Worm (Caenorhabditis elegans): ENCODE measurements around the gene srx-88.

srx-88 gene

ce11 chrV:11606424-11606823 lies 23.1 kb downstream of the srx-88 start, which contains the start of gene idpp-16:
Gene idpp-16 (minus strand): TSS chrV:11606524.
- TF ChIP-seq pha-4 (tag; optimal IDR thresholded peaks at IDR 0.05) (peak; percentile 74), lin-15B (tag; optimal IDR thresholded peaks at IDR 0.05) (no peak)

DNA sequence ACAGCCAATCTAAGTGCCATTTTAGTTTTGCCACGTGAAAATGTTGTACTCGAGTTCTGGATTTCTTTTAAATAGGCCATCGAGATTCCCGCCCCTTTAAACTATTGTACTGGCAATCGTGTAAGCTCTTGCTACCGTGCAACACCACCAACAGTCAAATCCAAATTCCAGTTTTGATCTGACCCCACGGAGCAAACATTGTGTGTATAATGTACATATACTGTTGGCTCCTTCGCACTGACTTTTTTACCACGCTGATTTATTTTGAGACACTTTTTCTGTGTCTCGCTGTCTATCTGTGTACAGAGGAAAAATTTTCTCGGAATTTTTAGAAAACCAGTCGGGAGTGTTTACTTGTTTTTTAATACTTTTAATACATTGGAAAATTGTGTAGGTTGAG lies 26.7 kb downstream of the srx-88 start, which contains the start of gene piit-1:
Gene piit-1 (minus strand): TSS at position 101 of the 400 bp plus-strand sequence.
- peak; percentile 32 for TF ChIP-seq pha-4 (tag; optimal IDR thresholded peaks at IDR 0.05)
- TF ChIP-seq nhr-76 (tag; optimal IDR thresholded peaks at IDR 0.05): no peak

DNA sequence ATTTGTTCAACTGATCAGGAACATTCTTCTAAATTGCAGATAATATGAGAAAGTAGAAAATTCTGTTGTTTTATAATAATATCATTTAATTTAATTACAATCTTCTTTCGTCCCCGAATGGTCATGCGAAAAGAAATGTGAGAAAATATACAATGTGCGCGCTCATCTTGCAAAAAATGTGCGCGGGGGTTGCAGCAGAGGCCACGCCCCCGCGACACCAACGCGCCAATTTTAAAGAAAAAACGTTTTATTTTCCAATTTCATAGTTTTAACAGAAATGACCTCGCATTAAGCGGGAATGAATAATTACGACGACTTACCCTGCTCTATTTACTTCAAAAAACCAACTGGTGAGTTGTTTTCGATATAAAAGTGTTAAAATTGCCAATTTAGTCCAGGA lies 27.2 kb downstream of the srx-88 start, which contains the start of gene sas-5:
Gene sas-5 (plus strand): TSS at position 257 of the 400 bp plus-strand sequence.
- no peak for TF ChIP-seq nhr-67 (tag; optimal IDR thresholded peaks at IDR 0.05)
- TF ChIP-seq nhr-76 (tag; optimal IDR thresholded peaks at IDR 0.05): peak; percentile 59
- TF ChIP-seq nhr-237 (tag; optimal IDR thresholded peaks at IDR 0.05): no peak
- peak; percentile 5 for TF ChIP-seq jun-1 (tag; optimal IDR thresholded peaks at IDR 0.05)
- no peak for TF ChIP-seq elt-3 (tag; optimal IDR thresholded peaks at IDR 0.05)
- TF ChIP-seq nhr-43 (tag; optimal IDR thresholded peaks at IDR 0.05; ENCODE audit: poor library complexity, severe bottlenecking): peak; percentile 81
- peak; percentile 59 for TF ChIP-seq elt-2 (tag; optimal IDR thresholded peaks at IDR 0.05)
- TF ChIP-seq sea-2 (GFP tag; optimal IDR thresholded peaks at IDR 0.05): no peak
- TF ChIP-seq snpc-4 (tag; optimal IDR thresholded peaks at IDR 0.05): peak; percentile 72
- peak; percentile 54 for TF ChIP-seq lin-39 (tag; optimal IDR thresholded peaks at IDR 0.05)
- TF ChIP-seq lsy-12 (tag; optimal IDR thresholded peaks at IDR 0.05): peak; percentile 47
- peak; percentile 56 for TF ChIP-seq nhr-25 (tag; optimal IDR thresholded peaks at IDR 0.05)
- TF ChIP-seq R02D3.7 (tag; optimal IDR thresholded peaks at IDR 0.05): peak; percentile 56
- no peak for TF ChIP-seq pha-4 (tag; optimal IDR thresholded peaks at IDR 0.05)
- peak; percentile 73 for TF ChIP-seq nhr-23 (tag; optimal IDR thresholded peaks at IDR 0.05)
- TF ChIP-seq nfya-1 (tag; optimal IDR thresholded peaks at IDR 0.05; ENCODE audit: insufficient read depth): peak; percentile 65
- TF ChIP-seq egl-27 (tag; optimal IDR thresholded peaks at IDR 0.05): no peak
- TF ChIP-seq tbx-2 (tag; optimal IDR thresholded peaks at IDR 0.05): peak; percentile 49
- TF ChIP-seq nhr-11 (tag; optimal IDR thresholded peaks at IDR 0.05): no peak
- no peak for TF ChIP-seq ceh-16 (tag; optimal IDR thresholded peaks at IDR 0.05)
- peak; percentile 83 for TF ChIP-seq ceh-82 (tag; optimal IDR thresholded peaks at IDR 0.05)
- TF ChIP-seq ama-1 (optimal IDR thresholded peaks at IDR 0.05): no peak
- TF ChIP-seq hmg-11 (tag; optimal IDR thresholded peaks at IDR 0.05): peak; percentile 89
- TF ChIP-seq zag-1 (tag; optimal IDR thresholded peaks at IDR 0.05): no peak
- peak; percentile 64 for TF ChIP-seq lin-15B (tag; optimal IDR thresholded peaks at IDR 0.05)
- TF ChIP-seq ztf-11 (tag; optimal IDR thresholded peaks at IDR 0.05): peak; percentile 29
- TF ChIP-seq ceh-28 (tag; optimal IDR thresholded peaks at IDR 0.05): peak; percentile 40

ce11 chrV:11613007-11613406 lies 29.7 kb downstream of the srx-88 start, which contains the start of gene tag-290:
Gene tag-290 (plus strand): TSS chrV:11613307.
- TF ChIP-seq sea-2 (GFP tag; optimal IDR thresholded peaks at IDR 0.05) (no peak), tbx-2 (tag; optimal IDR thresholded peaks at IDR 0.05) (no peak), pha-4 (tag; optimal IDR thresholded peaks at IDR 0.05) (peak; percentile 74), eor-1 (tag; optimal IDR thresholded peaks at IDR 0.05) (no peak), ZK546.5 (tag; optimal IDR thresholded peaks at IDR 0.05) (no peak), nhr-28 (tag; optimal IDR thresholded peaks at IDR 0.05) (no peak), fos-1 (tag; optimal IDR thresholded peaks at IDR 0.05) (no peak)

- TF ChIP-seq mml-1 (tag; optimal IDR thresholded peaks at IDR 0.05) (no peak), tbx-2 (tag; optimal IDR thresholded peaks at IDR 0.05) (no peak), ztf-4 (tag; optimal IDR thresholded peaks at IDR 0.05) (no peak), elt-1 (tag; optimal IDR thresholded peaks at IDR 0.05) (peak; percentile 97), ceh-82 (tag; optimal IDR thresholded peaks at IDR 0.05) (no peak), unc-39 (tag; optimal IDR thresholded peaks at IDR 0.05) (no peak), ztf-11 (tag; optimal IDR thresholded peaks at IDR 0.05) (no peak), pha-4 (tag; optimal IDR thresholded peaks at IDR 0.05) (no peak), fkh-10 (GFP tag; optimal IDR thresholded peaks at IDR 0.05) (no peak), egl-27 (tag; optimal IDR thresholded peaks at IDR 0.05) (no peak), skn-1 (tag; optimal IDR thresholded peaks at IDR 0.05) (no peak), daf-12 (tag; optimal IDR thresholded peaks at IDR 0.05) (no peak), R02D3.7 (tag; optimal IDR thresholded peaks at IDR 0.05) (peak; percentile 30), lsy-12 (tag; optimal IDR thresholded peaks at IDR 0.05) (no peak), nhr-28 (tag; optimal IDR thresholded peaks at IDR 0.05) (no peak), lin-39 (tag; optimal IDR thresholded peaks at IDR 0.05) (no peak), nhr-43 (tag; optimal IDR thresholded peaks at IDR 0.05; ENCODE audit: poor library complexity, severe bottlenecking) (peak; percentile 32), ama-1 (optimal IDR thresholded peaks at IDR 0.05) (no peak), elt-3 (tag; optimal IDR thresholded peaks at IDR 0.05) (peak in 2 of 3 experiments; percentile 90 to 97), fos-1 (tag; optimal IDR thresholded peaks at IDR 0.05) (no peak), sea-2 (GFP tag; optimal IDR thresholded peaks at IDR 0.05) (no peak), hmg-11 (tag; optimal IDR thresholded peaks at IDR 0.05) (no peak), ZK546.5 (tag; optimal IDR thresholded peaks at IDR 0.05) (no peak), nhr-23 (tag; optimal IDR thresholded peaks at IDR 0.05) (peak; percentile 80), nhr-25 (tag; optimal IDR thresholded peaks at IDR 0.05) (peak; percentile 93), ceh-28 (tag; optimal IDR thresholded peaks at IDR 0.05) (peak; percentile 28), aly-2 (tag; optimal IDR thresholded peaks at IDR 0.05) (no peak), ceh-9 (tag; optimal IDR thresholded peaks at IDR 0.05) (no peak), jun-1 (tag; optimal IDR thresholded peaks at IDR 0.05) (no peak), nhr-76 (tag; optimal IDR thresholded peaks at IDR 0.05) (no peak)
Observed at ce11 chrV:11614805-11615497, 31.6 kb downstream of the srx-88 start.
